Fruit fly (Drosophila melanogaster) whole organism, embryonic: ENCODE measurements around the gene OtopLb.

Experiments used
- Adf1 ChIP-seq: fragments of 200-800 bp; sonication (Bioruptor generic); IDR thresholded peaks from 2 replicates; pipeline ENCODE4 v1.3.6; 2022; ENCODE audit warnings: missing biosample characterization, missing genetic modification characterization
- Aef1 ChIP-seq: fragments of 200-800 bp; sonication (Bioruptor generic); IDR thresholded peaks from 3 replicates; pipeline ENCODE4 v1.3.6; 2022; ENCODE audit warnings: missing biosample characterization, missing genetic modification characterization
- B-H1 ChIP-seq: fragments of 200-800 bp; sonication (Bioruptor generic); IDR thresholded peaks from 3 replicates; pipeline ENCODE4 v1.3.6; 2022; ENCODE audit warnings: missing biosample characterization, missing genetic modification characterization
- BEAF-32 ChIP-seq: fragments of 200-800 bp; sonication (Bioruptor generic); optimal IDR thresholded peaks from 3 replicates; lab custom pipeline; 2017; ENCODE audit warnings: missing biosample characterization, missing genetic modification characterization, mild to moderate bottlenecking, moderate library complexity, missing genetic modification reagents
- Bgb ChIP-seq: fragments of 200-800 bp; sonication (Bioruptor generic); IDR thresholded peaks from 2 replicates; pipeline ENCODE4 v1.3.6; 2022; ENCODE audit warnings: missing biosample characterization, missing genetic modification characterization; ENCODE audit not compliant: partially characterized antibody
- CG10147 ChIP-seq: fragments of 200-800 bp; sonication (Bioruptor generic); optimal IDR thresholded peaks from 2 replicates; lab custom pipeline; 2019; ENCODE audit warnings: missing biosample characterization, mild to moderate bottlenecking, missing genetic modification characterization, moderate library complexity
- CG1024 ChIP-seq: fragments of 200-800 bp; sonication (Bioruptor generic); IDR thresholded peaks from 2 replicates; pipeline ENCODE4 v1.3.6; 2022; ENCODE audit warnings: missing biosample characterization, missing genetic modification characterization
- CG10321 ChIP-seq: fragments of 200-800 bp; sonication (Bioruptor generic); IDR thresholded peaks from 2 replicates; pipeline ENCODE4 v1.3.6; 2022; ENCODE audit warnings: missing biosample characterization, missing genetic modification characterization
- CG11093 ChIP-seq: fragments of 200-800 bp; sonication (Bioruptor generic); IDR thresholded peaks from 3 replicates; pipeline ENCODE4 v1.3.6; 2022; ENCODE audit warnings: missing biosample characterization, missing genetic modification characterization
- CG11398 ChIP-seq: fragments of 200-800 bp; sonication (Bioruptor generic); optimal IDR thresholded peaks from 2 replicates; lab custom pipeline; 2016; ENCODE audit warnings: missing biosample characterization, missing genetic modification characterization
- CG11560 ChIP-seq: fragments of 200-800 bp; sonication (Bioruptor generic); IDR thresholded peaks from 3 replicates; pipeline ENCODE4 v1.3.6; 2022; ENCODE audit warnings: missing biosample characterization, missing genetic modification characterization
- CG13624 ChIP-seq: fragments of 200-800 bp; sonication (Bioruptor generic); optimal IDR thresholded peaks from 2 replicates; lab custom pipeline; 2016; ENCODE audit warnings: missing biosample characterization, missing genetic modification characterization
- CG14014 ChIP-seq: fragments of 200-800 bp; sonication (Bioruptor generic); IDR thresholded peaks from 2 replicates; pipeline ENCODE4 v1.3.6; 2022; ENCODE audit warnings: missing biosample characterization, missing genetic modification characterization
- CG14441 ChIP-seq: fragments of 200-800 bp; sonication (Bioruptor generic); IDR thresholded peaks from 2 replicates; pipeline ENCODE4 v1.3.6; 2022; ENCODE audit warnings: missing biosample characterization, missing genetic modification characterization
- CG17568 ChIP-seq: fragments of 200-800 bp; sonication (Bioruptor generic); optimal IDR thresholded peaks from 2 replicates; lab custom pipeline; 2018; ENCODE audit warnings: missing biosample characterization, mild to moderate bottlenecking, missing genetic modification characterization, moderate library complexity
- CG1832 ChIP-seq: fragments of 200-800 bp; sonication (Bioruptor generic); optimal IDR thresholded peaks from 2 replicates; lab custom pipeline; 2017; ENCODE audit warnings: missing biosample characterization, mild to moderate bottlenecking, missing genetic modification characterization, inconsistent platforms
- CG2129 ChIP-seq: fragments of 200-800 bp; sonication (Bioruptor generic); IDR thresholded peaks from 2 replicates; pipeline ENCODE4 v1.3.6; 2022; ENCODE audit warnings: missing biosample characterization, missing genetic modification characterization; ENCODE audit not compliant: partially characterized antibody
- CG2875 ChIP-seq: fragments of 200-800 bp; sonication (Bioruptor generic); optimal IDR thresholded peaks from 2 replicates; lab custom pipeline; 2017; ENCODE audit warnings: missing biosample characterization, mild to moderate bottlenecking, missing genetic modification characterization, missing genetic modification reagents
- CG31224 ChIP-seq: fragments of 200-800 bp; sonication (Bioruptor generic); IDR thresholded peaks from 2 replicates; pipeline ENCODE4 v1.3.6; 2022; ENCODE audit warnings: missing biosample characterization, missing genetic modification characterization
- CG31388 ChIP-seq: fragments of 200-800 bp; sonication (Bioruptor generic); optimal IDR thresholded peaks from 2 replicates; lab custom pipeline; 2016; ENCODE audit warnings: missing biosample characterization, missing genetic modification characterization
- CG32772 ChIP-seq: fragments of 200-800 bp; sonication (Bioruptor generic); IDR thresholded peaks from 2 replicates; pipeline ENCODE4 v1.3.6; 2022; ENCODE audit warnings: missing biosample characterization, missing genetic modification characterization
- CG33557 ChIP-seq: fragments of 200-800 bp; sonication (Bioruptor generic); optimal IDR thresholded peaks from 2 replicates; lab custom pipeline; 2019; ENCODE audit warnings: missing biosample characterization, mild to moderate bottlenecking, missing genetic modification characterization, moderate library complexity
- CG43689 ChIP-seq: fragments of 200-800 bp; sonication (Bioruptor generic); IDR thresholded peaks from 2 replicates; pipeline ENCODE4 v1.3.6; 2022; ENCODE audit warnings: missing biosample characterization, missing genetic modification characterization
- CG8281 ChIP-seq: fragments of 200-800 bp; sonication (Bioruptor generic); optimal IDR thresholded peaks from 2 replicates; lab custom pipeline; 2018; ENCODE audit warnings: missing biosample characterization, mild to moderate bottlenecking, missing genetic modification characterization, moderate library complexity
- CHES-1-like ChIP-seq: fragments of 200-800 bp; sonication (Bioruptor generic); optimal IDR thresholded peaks from 2 replicates; lab custom pipeline; 2016; ENCODE audit warnings: missing biosample characterization, missing genetic modification characterization
- Dad ChIP-seq: fragments of 200-800 bp; sonication (Bioruptor generic); optimal IDR thresholded peaks from 3 replicates; lab custom pipeline; 2016; ENCODE audit warnings: missing biosample characterization, missing genetic modification characterization
- Doc3 ChIP-seq: fragments of 200-800 bp; sonication (Bioruptor generic); IDR thresholded peaks from 3 replicates; pipeline ENCODE4 v1.3.6; 2022; ENCODE audit warnings: missing biosample characterization, missing genetic modification characterization; ENCODE audit not compliant: partially characterized antibody
- Dref ChIP-seq: fragments of 200-800 bp; sonication (Bioruptor generic); IDR thresholded peaks from 2 replicates; pipeline ENCODE4 v1.3.6; 2022; ENCODE audit warnings: missing biosample characterization, missing genetic modification characterization
- Hmx ChIP-seq: fragments of 200-800 bp; sonication (Bioruptor generic); optimal IDR thresholded peaks from 2 replicates; lab custom pipeline; 2016; ENCODE audit warnings: missing biosample characterization, missing genetic modification characterization
- Hr3 ChIP-seq: fragments of 200-800 bp; sonication (Bioruptor generic); optimal IDR thresholded peaks from 3 replicates; lab custom pipeline; 2016; ENCODE audit warnings: missing biosample characterization, missing genetic modification characterization
- Kr ChIP-seq: fragments of 200-800 bp; sonication (Bioruptor generic); optimal IDR thresholded peaks from 2 replicates; lab custom pipeline; 2017; ENCODE audit warnings: missing biosample characterization, mild to moderate bottlenecking, missing genetic modification characterization
- Scr ChIP-seq: fragments of 200-800 bp; sonication (Bioruptor generic); IDR thresholded peaks from 2 replicates; pipeline ENCODE4 v1.3.6; 2022; ENCODE audit warnings: missing biosample characterization, missing genetic modification characterization; ENCODE audit not compliant: partially characterized antibody
- Spps ChIP-seq: fragments of 200-800 bp; sonication (Bioruptor generic); optimal IDR thresholded peaks from 2 replicates; lab custom pipeline; 2018; ENCODE audit warnings: missing biosample characterization, mild to moderate bottlenecking, missing genetic modification characterization
- ato ChIP-seq: fragments of 200-800 bp; sonication (Bioruptor generic); IDR thresholded peaks from 2 replicates; pipeline ENCODE4 v1.3.6; 2022; ENCODE audit warnings: missing biosample characterization, missing genetic modification characterization; ENCODE audit not compliant: partially characterized antibody
- bab2 ChIP-seq: fragments of 200-800 bp; sonication (Bioruptor generic); optimal IDR thresholded peaks from 2 replicates; lab custom pipeline; 2016; ENCODE audit warnings: missing biosample characterization, missing genetic modification characterization
- dm ChIP-seq: fragments of 200-800 bp; sonication (Bioruptor generic); optimal IDR thresholded peaks from 3 replicates; lab custom pipeline; 2016; ENCODE audit warnings: missing biosample characterization, missing genetic modification characterization
- en ChIP-seq: fragments of 200-800 bp; sonication (Bioruptor generic); optimal IDR thresholded peaks from 2 replicates; lab custom pipeline; 2016; ENCODE audit warnings: missing biosample characterization, missing genetic modification characterization
- her ChIP-seq: fragments of 200-800 bp; sonication (Bioruptor generic); optimal IDR thresholded peaks from 2 replicates; lab custom pipeline; 2016; ENCODE audit warnings: missing biosample characterization, missing genetic modification characterization
- ken ChIP-seq: fragments of 200-800 bp; sonication (Bioruptor generic); IDR thresholded peaks from 3 replicates; pipeline ENCODE4 v1.3.6; 2022; ENCODE audit warnings: missing biosample characterization, missing genetic modification characterization
- lab ChIP-seq: fragments of 200-800 bp; sonication (Bioruptor generic); optimal IDR thresholded peaks from 3 replicates; lab custom pipeline; 2017; ENCODE audit warnings: missing biosample characterization, missing genetic modification characterization, mild to moderate bottlenecking, moderate library complexity, missing genetic modification reagents
- mld ChIP-seq: fragments of 200-800 bp; sonication (Bioruptor generic); IDR thresholded peaks from 3 replicates; pipeline ENCODE4 v1.3.6; 2022; ENCODE audit warnings: missing biosample characterization, missing genetic modification characterization; ENCODE audit not compliant: partially characterized antibody
- nom ChIP-seq: fragments of 200-800 bp; sonication (Bioruptor generic); optimal IDR thresholded peaks from 2 replicates; lab custom pipeline; 2017; ENCODE audit warnings: missing biosample characterization, missing genetic modification characterization, mild to moderate bottlenecking, moderate library complexity, missing genetic modification reagents
- pum ChIP-seq: fragments of 200-800 bp; sonication (Bioruptor generic); optimal IDR thresholded peaks from 2 replicates; lab custom pipeline; 2016; ENCODE audit warnings: missing biosample characterization, missing genetic modification characterization
- salm ChIP-seq: fragments of 200-800 bp; sonication (Bioruptor generic); optimal IDR thresholded peaks from 2 replicates; lab custom pipeline; 2018; ENCODE audit warnings: missing biosample characterization, mild to moderate bottlenecking, missing genetic modification characterization
- sima ChIP-seq: fragments of 200-800 bp; sonication (Bioruptor generic); optimal IDR thresholded peaks from 2 replicates; lab custom pipeline; 2016; ENCODE audit warnings: missing biosample characterization, missing genetic modification characterization
- toy ChIP-seq: fragments of 200-800 bp; sonication (Bioruptor generic); IDR thresholded peaks from 2 replicates; pipeline ENCODE4 v1.3.6; 2022; ENCODE audit warnings: missing biosample characterization, missing genetic modification characterization
- trem ChIP-seq: fragments of 200-800 bp; optimal IDR thresholded peaks from 3 replicates; lab custom pipeline; 2019; ENCODE audit warnings: missing biosample characterization, mild to moderate bottlenecking, missing genetic modification characterization, moderate library complexity
- wdn ChIP-seq: fragments of 200-800 bp; sonication (Bioruptor generic); IDR thresholded peaks from 2 replicates; pipeline ENCODE4 v1.3.6; 2022; ENCODE audit warnings: missing biosample characterization, missing genetic modification characterization
- zf30C ChIP-seq: fragments of 200-800 bp; sonication (Bioruptor generic); optimal IDR thresholded peaks from 3 replicates; lab custom pipeline; 2018; ENCODE audit warnings: missing biosample characterization, mild to moderate bottlenecking, missing genetic modification characterization

Gene OtopLb

DNA sequence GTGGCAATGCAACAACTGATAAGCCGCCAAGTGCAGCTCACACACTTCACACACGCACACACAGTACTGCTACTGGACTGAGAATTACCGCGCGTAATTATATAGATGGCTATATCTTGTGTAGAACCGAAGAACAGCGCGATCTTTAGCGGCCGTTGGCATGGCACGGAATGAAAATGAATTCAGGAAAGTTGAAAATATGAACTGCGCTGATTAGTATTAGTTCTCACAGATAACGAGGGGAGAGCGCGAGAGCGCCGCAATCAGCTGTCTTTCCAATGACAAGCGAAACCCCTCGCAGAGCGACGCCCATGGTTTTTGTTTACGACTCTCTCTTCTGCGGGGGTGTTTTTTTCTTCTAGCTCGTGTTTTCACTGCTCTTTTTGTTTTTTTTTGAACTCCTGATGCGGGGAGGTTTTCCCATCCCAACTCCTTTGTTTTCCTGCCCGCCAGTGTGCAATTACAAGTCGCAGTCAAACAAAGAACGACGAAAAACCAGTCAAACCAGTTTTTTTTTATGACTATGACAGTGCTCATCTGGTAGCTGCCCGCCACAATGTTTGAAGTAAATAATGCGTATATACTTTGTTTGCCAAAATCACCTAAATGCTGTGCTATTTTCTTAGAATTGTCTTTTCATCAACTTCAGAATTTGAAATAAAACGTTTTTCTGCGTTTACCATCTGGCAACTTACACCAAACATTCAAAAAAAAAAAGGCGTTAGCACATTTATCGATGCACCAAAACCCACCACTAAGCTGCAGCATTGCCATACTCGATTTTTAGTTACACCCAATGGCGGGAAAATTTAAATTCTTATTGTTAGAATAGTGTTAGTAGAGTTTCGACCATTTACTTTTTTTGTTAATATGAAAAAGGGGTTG lies 22.9 kb upstream of the OtopLb start, which contains the start of gene CG9663 (continued):
- TF ChIP-seq Scr (GFP tag; lab: Robert Waterston, UW) (0 out of 2 replicates have a peak, but pooled peaks have one; percentile 8), ken (GFP tag; lab: Robert Waterston, UW) (no peak), CG2129 (GFP tag; lab: Robert Waterston, UW) (no peak), CG33557 (no peak), Dref (GFP tag; lab: Robert Waterston, UW) (peak; percentile 82), CG43689 (GFP tag; lab: Robert Waterston, UW) (no peak), BEAF-32 (GFP tag; lab: Kevin White, UChicago) (peak; percentile 53), Adf1 (GFP tag; lab: Robert Waterston, UW) (no peak), her (GFP tag; lab: Kevin White, UChicago) (peak; percentile 25), B-H1 (GFP tag; lab: Robert Waterston, UW) (peak; percentile 28; the same call in 1 of the 3 replicates), Hr3 (GFP tag; lab: Kevin White, UChicago) (no peak), lab (peak; percentile 62), salm (tag; lab: Kevin White, UChicago) (no peak), CG14014 (GFP tag; lab: Robert Waterston, UW) (no peak), Bgb (GFP tag; lab: Robert Waterston, UW) (no peak), Dad (no peak), Aef1 (GFP tag; lab: Robert Waterston, UW) (no peak), Spps (tag; lab: Kevin White, UChicago) (no peak), CG32772 (no peak), CG31388 (GFP tag; lab: Kevin White, UChicago) (no peak), CG13624 (GFP tag; lab: Kevin White, UChicago) (peak; percentile 7), nom (GFP tag; lab: Kevin White, UChicago) (peak; percentile 94), toy (GFP tag; lab: Robert Waterston, UW) (no peak), CG11398 (no peak), CG1024 (GFP tag; lab: Robert Waterston, UW) (no peak), CG10321 (GFP tag; lab: Robert Waterston, UW) (no peak), CG8281 (tag; lab: Kevin White, UChicago) (no peak), dm (GFP tag; lab: Kevin White, UChicago) (no peak), CG10147 (no peak), CG11560 (tag; lab: Robert Waterston, UW) (peak; percentile 92), pum (no peak), CHES-1-like (GFP tag; lab: Kevin White, UChicago) (peak; percentile 35), sima (GFP tag; lab: Kevin White, UChicago) (no peak), CG11093 (no peak), Doc3 (GFP tag; lab: Robert Waterston, UW) (no peak), ato (GFP tag; lab: Robert Waterston, UW) (0 out of 2 replicates have a peak, but pooled peaks have one; percentile 9), CG17568 (GFP tag; lab: Kevin White, UChicago) (no peak), CG2875 (GFP tag; lab: Kevin White, UChicago) (no peak), CG1832 (GFP tag; lab: Kevin White, UChicago) (no peak), Kr (GFP tag; lab: Kevin White, UChicago) (peak; percentile 8), en (no peak), wdn (GFP tag; lab: Robert Waterston, UW) (no peak; the same call in 1 of the 2 replicates), mld (no peak), bab2 (no peak), Hmx (GFP tag; lab: Kevin White, UChicago) (no peak), zf30C (GFP tag; lab: Kevin White, UChicago) (no peak), trem (tag; lab: Kevin White, UChicago) (peak; percentile 43), CG31224 (peak; percentile 48; the same call in 1 of the 2 replicates), CG14441 (GFP tag; lab: Robert Waterston, UW) (no peak; the same call in 1 of the 2 replicates)
